Fruit fly (Drosophila melanogaster) whole organism, embryonic: ENCODE measurements around the gene CG13239.

Experiments
- CG10979 ChIP-seq: fragments of 200-800 bp; sonication (Bioruptor generic); optimal IDR thresholded peaks from 2 replicates; lab custom pipeline; 2018; ENCODE audit warnings: missing biosample characterization, mild to moderate bottlenecking, missing genetic modification characterization, moderate library complexity
- CG12391 ChIP-seq: fragments of 200-800 bp; sonication (Bioruptor generic); optimal IDR thresholded peaks from 3 replicates; lab custom pipeline; 2018; ENCODE audit warnings: missing biosample characterization, mild to moderate bottlenecking, missing genetic modification characterization, moderate library complexity
- CG13296 ChIP-seq: fragments of 200-800 bp; sonication (Bioruptor generic); optimal IDR thresholded peaks from 3 replicates; lab custom pipeline; 2018; ENCODE audit warnings: missing biosample characterization, mild to moderate bottlenecking, missing genetic modification characterization
- CG15479 ChIP-seq: fragments of 200-800 bp; sonication (Bioruptor generic); optimal IDR thresholded peaks from 3 replicates; lab custom pipeline; 2019; ENCODE audit warnings: missing biosample characterization, mild to moderate bottlenecking, missing genetic modification characterization, moderate library complexity
- CG1603 ChIP-seq: fragments of 200-800 bp; sonication (Bioruptor generic); optimal IDR thresholded peaks from 2 replicates; lab custom pipeline; 2019; ENCODE audit warnings: missing biosample characterization, mild to moderate bottlenecking, missing genetic modification characterization, moderate library complexity
- CG17829 ChIP-seq: fragments of 200-800 bp; optimal IDR thresholded peaks from 2 replicates; lab custom pipeline; 2019; ENCODE audit warnings: missing biosample characterization, mild to moderate bottlenecking, missing genetic modification characterization, moderate library complexity
- CG1832 ChIP-seq: fragments of 200-800 bp; sonication (Bioruptor generic); optimal IDR thresholded peaks from 2 replicates; lab custom pipeline; 2017; ENCODE audit warnings: missing biosample characterization, mild to moderate bottlenecking, missing genetic modification characterization, inconsistent platforms
- CG2116 ChIP-seq: fragments of 200-800 bp; sonication (Bioruptor generic); optimal IDR thresholded peaks from 3 replicates; lab custom pipeline; 2018; ENCODE audit warnings: missing biosample characterization, mild to moderate bottlenecking, missing genetic modification characterization
- CG30020 ChIP-seq: fragments of 200-800 bp; optimal IDR thresholded peaks from 2 replicates; lab custom pipeline; 2019; ENCODE audit warnings: missing biosample characterization, mild to moderate bottlenecking, missing genetic modification characterization, moderate library complexity
- CG34376 ChIP-seq: fragments of 200-800 bp; sonication (Bioruptor generic); optimal IDR thresholded peaks from 2 replicates; lab custom pipeline; 2018; ENCODE audit warnings: missing biosample characterization, mild to moderate bottlenecking, missing genetic modification characterization
- CG34422 ChIP-seq: fragments of 200-800 bp; sonication (Bioruptor generic); IDR thresholded peaks from 3 replicates; pipeline ENCODE4 v1.3.6; 2022; ENCODE audit warnings: missing biosample characterization, missing genetic modification characterization
- CG4617 ChIP-seq: fragments of 200-800 bp; sonication (Bioruptor generic); optimal IDR thresholded peaks from 3 replicates; lab custom pipeline; 2016; ENCODE audit warnings: missing biosample characterization, missing genetic modification characterization, borderline replicate concordance
- CG7963 ChIP-seq: fragments of 200-800 bp; sonication (Bioruptor generic); IDR thresholded peaks from 3 replicates; pipeline ENCODE4 v1.3.6; 2022; ENCODE audit warnings: missing biosample characterization, missing genetic modification characterization; ENCODE audit not compliant: partially characterized antibody
- CG9797 ChIP-seq: fragments of 200-800 bp; sonication (Bioruptor generic); optimal IDR thresholded peaks from 3 replicates; lab custom pipeline; 2018; ENCODE audit warnings: missing biosample characterization, mild to moderate bottlenecking, missing genetic modification characterization
- CG9932 ChIP-seq: fragments of 200-800 bp; sonication (Bioruptor generic); IDR thresholded peaks from 2 replicates; pipeline ENCODE4 v1.3.6; 2022; ENCODE audit warnings: missing biosample characterization, missing genetic modification characterization
- Dbx ChIP-seq: fragments of 200-800 bp; sonication (Bioruptor generic); IDR thresholded peaks from 3 replicates; pipeline ENCODE4 v1.3.6; 2022; ENCODE audit warnings: missing biosample characterization, missing genetic modification characterization
- Doc3 ChIP-seq: fragments of 200-800 bp; sonication (Bioruptor generic); IDR thresholded peaks from 3 replicates; pipeline ENCODE4 v1.3.6; 2022; ENCODE audit warnings: missing biosample characterization, missing genetic modification characterization; ENCODE audit not compliant: partially characterized antibody
- Eip74EF ChIP-seq, 2 experiments: fragments of 200-800 bp in 1 of 2; fragments of >200 bp in 1 of 2; sonication (Bioruptor generic) in 1 of 2; optimal IDR thresholded peaks; 2 replicates each; lab custom pipeline; 2017 to 2019; ENCODE audit warnings: missing biosample characterization in 2 of 2, missing genetic modification characterization in 2 of 2, mild to moderate bottlenecking in 1 of 2, moderate library complexity in 1 of 2
- Fer1 ChIP-seq: fragments of 200-800 bp; sonication (Bioruptor generic); optimal IDR thresholded peaks from 2 replicates; lab custom pipeline; 2017; ENCODE audit warnings: missing biosample characterization, mild to moderate bottlenecking, missing genetic modification characterization
- Mad ChIP-seq: fragments of 200-800 bp; sonication (Bioruptor generic); optimal IDR thresholded peaks from 2 replicates; lab custom pipeline; 2016; ENCODE audit warnings: missing biosample characterization, missing genetic modification characterization
- Med ChIP-seq: fragments of 200-800 bp; sonication (Bioruptor generic); peaks from one replicate; lab custom pipeline; 2016; ENCODE audit warnings: missing biosample characterization, missing genetic modification characterization, mild to moderate bottlenecking, inconsistent platforms, moderate library complexity
- Myb ChIP-seq: fragments of 200-800 bp; sonication (Bioruptor generic); optimal IDR thresholded peaks from 2 replicates; lab custom pipeline; 2016; ENCODE audit warnings: missing biosample characterization, missing genetic modification characterization
- Neu2 ChIP-seq: fragments of 200-800 bp; sonication (Bioruptor generic); optimal IDR thresholded peaks from 3 replicates; lab custom pipeline; 2016; ENCODE audit warnings: missing biosample characterization, missing genetic modification characterization, borderline replicate concordance
- Opbp ChIP-seq: fragments of 200-800 bp; sonication (Bioruptor generic); IDR thresholded peaks from 3 replicates; pipeline ENCODE4 v1.3.6; 2022; ENCODE audit warnings: missing biosample characterization, missing genetic modification characterization; ENCODE audit not compliant: partially characterized antibody
- Scr ChIP-seq: fragments of 200-800 bp; sonication (Bioruptor generic); IDR thresholded peaks from 2 replicates; pipeline ENCODE4 v1.3.6; 2022; ENCODE audit warnings: missing biosample characterization, missing genetic modification characterization; ENCODE audit not compliant: partially characterized antibody
- YL-1 ChIP-seq: fragments of 200-800 bp; sonication (Bioruptor generic); optimal IDR thresholded peaks from 3 replicates; lab custom pipeline; 2017; ENCODE audit warnings: missing biosample characterization, mild to moderate bottlenecking, missing genetic modification characterization
- ato ChIP-seq: fragments of 200-800 bp; sonication (Bioruptor generic); IDR thresholded peaks from 2 replicates; pipeline ENCODE4 v1.3.6; 2022; ENCODE audit warnings: missing biosample characterization, missing genetic modification characterization; ENCODE audit not compliant: partially characterized antibody
- bbx ChIP-seq: fragments of 200-800 bp; sonication (Bioruptor generic); IDR thresholded peaks from 2 replicates; pipeline ENCODE4 v1.3.6; 2022; ENCODE audit warnings: missing biosample characterization, missing genetic modification characterization; ENCODE audit not compliant: partially characterized antibody
- cg ChIP-seq: fragments of 200-800 bp; sonication (Bioruptor generic); optimal IDR thresholded peaks from 3 replicates; lab custom pipeline; 2019; ENCODE audit warnings: missing biosample characterization, mild to moderate bottlenecking, missing genetic modification characterization, moderate library complexity
- crol ChIP-seq: fragments of 200-800 bp; sonication (Bioruptor generic); IDR thresholded peaks from 2 replicates; pipeline ENCODE4 v1.3.6; 2022; ENCODE audit warnings: missing biosample characterization, missing genetic modification characterization
- crp ChIP-seq, 2 experiments: fragments of 200-800 bp; sonication (Bioruptor generic); optimal IDR thresholded peaks; 2 replicates in 1 of 2; 3 replicates in 1 of 2; lab custom pipeline; 2017; ENCODE audit warnings: missing biosample characterization in 2 of 2, missing genetic modification characterization in 2 of 2, mild to moderate bottlenecking in 1 of 2, moderate library complexity in 1 of 2
- danr ChIP-seq: fragments of 200-800 bp; sonication (Bioruptor generic); IDR thresholded peaks from 2 replicates; pipeline ENCODE4 v1.3.6; 2022; ENCODE audit warnings: missing biosample characterization, missing genetic modification characterization
- emc ChIP-seq: fragments of 200-800 bp; sonication (Bioruptor generic); optimal IDR thresholded peaks from 2 replicates; lab custom pipeline; 2016; ENCODE audit warnings: missing biosample characterization, missing genetic modification characterization
- ftz-f1 ChIP-seq: fragments of 200-800 bp; sonication (Bioruptor generic); optimal IDR thresholded peaks from 2 replicates; lab custom pipeline; 2016; ENCODE audit warnings: missing biosample characterization, missing genetic modification characterization
- hb ChIP-seq: fragments of 200-800 bp; sonication (Bioruptor generic); IDR thresholded peaks from 3 replicates; pipeline ENCODE4 v1.3.6; 2022; ENCODE audit warnings: missing biosample characterization, missing genetic modification characterization; ENCODE audit not compliant: partially characterized antibody
- her ChIP-seq: fragments of 200-800 bp; sonication (Bioruptor generic); optimal IDR thresholded peaks from 2 replicates; lab custom pipeline; 2016; ENCODE audit warnings: missing biosample characterization, missing genetic modification characterization
- kni ChIP-seq: fragments of 200-800 bp; sonication (Bioruptor generic); optimal IDR thresholded peaks from 3 replicates; lab custom pipeline; 2017; ENCODE audit warnings: mild to moderate bottlenecking, missing biosample characterization, missing genetic modification reagents, missing genetic modification characterization
- lola ChIP-seq, 3 experiments: fragments of >200 bp in 2 of 3; fragments of 200-800 bp in 1 of 3; sonication (Bioruptor generic) in 1 of 3; optimal IDR thresholded peaks; 2 replicates each; lab custom pipeline; 2017 to 2019; ENCODE audit warnings: missing biosample characterization in 3 of 3, missing genetic modification characterization in 3 of 3, mild to moderate bottlenecking in 1 of 3, moderate library complexity in 1 of 3
- nerfin-1 ChIP-seq: fragments of 200-800 bp; sonication (Bioruptor generic); optimal IDR thresholded peaks from 3 replicates; lab custom pipeline; 2019; ENCODE audit warnings: missing biosample characterization, mild to moderate bottlenecking, missing genetic modification characterization, moderate library complexity
- nom ChIP-seq: fragments of 200-800 bp; sonication (Bioruptor generic); optimal IDR thresholded peaks from 2 replicates; lab custom pipeline; 2017; ENCODE audit warnings: missing biosample characterization, missing genetic modification characterization, mild to moderate bottlenecking, moderate library complexity, missing genetic modification reagents
- onecut ChIP-seq: fragments of 200-800 bp; sonication (Bioruptor generic); IDR thresholded peaks from 2 replicates; pipeline ENCODE4 v1.3.6; 2022; ENCODE audit warnings: missing biosample characterization, missing genetic modification characterization
- pzg ChIP-seq: fragments of 200-800 bp; sonication (Bioruptor generic); optimal IDR thresholded peaks from 3 replicates; lab custom pipeline; 2018; ENCODE audit warnings: missing biosample characterization, mild to moderate bottlenecking, missing genetic modification characterization, moderate library complexity
- sna ChIP-seq: fragments of 200-800 bp; sonication (Bioruptor generic); IDR thresholded peaks from 2 replicates; pipeline ENCODE4 v1.3.6; 2022; ENCODE audit warnings: missing biosample characterization, missing genetic modification characterization; ENCODE audit not compliant: partially characterized antibody
- sug ChIP-seq: fragments of 200-800 bp; optimal IDR thresholded peaks from 2 replicates; lab custom pipeline; 2019; ENCODE audit warnings: missing biosample characterization, mild to moderate bottlenecking, missing genetic modification characterization, moderate library complexity
- tap ChIP-seq: fragments of 200-800 bp; optimal IDR thresholded peaks from 3 replicates; lab custom pipeline; 2019; ENCODE audit warnings: missing biosample characterization, mild to moderate bottlenecking, missing genetic modification characterization, moderate library complexity
- tgo ChIP-seq: fragments of 200-800 bp; sonication (Bioruptor generic); IDR thresholded peaks from 3 replicates; pipeline ENCODE4 v1.3.6; 2022; ENCODE audit warnings: missing biosample characterization, missing genetic modification characterization
- vnd ChIP-seq: fragments of 200-800 bp; sonication (Bioruptor generic); IDR thresholded peaks from 3 replicates; pipeline ENCODE4 v1.3.6; 2022; ENCODE audit warnings: missing biosample characterization, missing genetic modification characterization; ENCODE audit not compliant: partially characterized antibody

The CG13239 gene

DNA sequence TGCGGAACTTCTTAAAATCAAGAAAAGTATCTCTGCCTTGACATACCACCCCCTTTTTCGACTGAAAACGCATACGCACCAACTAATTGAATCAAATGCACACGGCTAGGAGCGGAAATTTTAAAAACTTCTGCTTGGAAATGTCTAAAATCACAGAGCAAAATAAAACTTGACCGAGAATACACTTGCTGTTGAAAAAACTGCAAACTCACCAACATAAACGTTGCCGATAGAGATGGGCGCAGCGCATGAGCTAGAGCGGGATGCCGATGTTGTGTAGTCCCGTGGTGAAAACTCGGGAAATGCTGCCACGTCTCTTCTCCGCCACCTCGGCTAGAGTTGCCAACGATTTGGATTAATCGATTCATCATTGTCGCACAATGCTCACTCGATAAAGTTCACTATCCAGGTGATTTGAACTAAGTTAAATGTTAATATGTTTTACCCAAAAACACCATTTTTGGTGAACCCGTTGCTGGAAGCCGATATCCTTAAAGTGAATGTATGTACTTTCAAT, 11.3 kb downstream of the CG13239 start, which contains the start of the genes CG11109 and Arf1 (continued):
- peak; percentile 29 for TF ChIP-seq nerfin-1 (tag; lab: Kevin White, UChicago)
- TF ChIP-seq cg (GFP tag; lab: Kevin White, UChicago), result peak; percentile 64
- no peak for TF ChIP-seq emc (GFP tag; lab: Kevin White, UChicago)
- no peak for TF ChIP-seq CG12391 (tag; lab: Kevin White, UChicago)
- peak; percentile 27; the same call in 1 of the 2 replicates for TF ChIP-seq onecut (GFP tag; lab: Robert Waterston, UW)
- TF ChIP-seq CG15479 (GFP tag; lab: Kevin White, UChicago), result peak; percentile 15
- TF ChIP-seq Dbx, result no peak
- no peak for TF ChIP-seq tgo (GFP tag; lab: Robert Waterston, UW)
- peak; percentile 54 for TF ChIP-seq CG9932 (GFP tag; lab: Robert Waterston, UW)
- peak; percentile 67 for TF ChIP-seq CG1832
- peak; percentile 84 for TF ChIP-seq ato (GFP tag; lab: Robert Waterston, UW)
- peak; percentile 29 for TF ChIP-seq CG17829 (tag; lab: Kevin White, UChicago)
- TF ChIP-seq pzg (GFP tag; lab: Kevin White, UChicago), result peak; percentile 87
- TF ChIP-seq CG4617 (GFP tag; lab: Kevin White, UChicago), result peak; percentile 58
- no peak for TF ChIP-seq CG30020 (tag; lab: Kevin White, UChicago)
- TF ChIP-seq hb (GFP tag; lab: Robert Waterston, UW), result peak; percentile 7; the same call in 1 of the 3 replicates
- TF ChIP-seq CG13296 (GFP tag; lab: Kevin White, UChicago), result peak; percentile 23
- TF ChIP-seq tap, result peak; percentile 7
- TF ChIP-seq CG34376, result peak; percentile 7
- TF ChIP-seq CG1603 (tag; lab: Kevin White, UChicago), result peak; percentile 75
- TF ChIP-seq nom (GFP tag; lab: Kevin White, UChicago), result peak; percentile 12
- TF ChIP-seq CG34422 (GFP tag; lab: Robert Waterston, UW), result 0 out of 3 replicates have a peak, but pooled peaks have one; percentile 22
- TF ChIP-seq Scr (GFP tag; lab: Robert Waterston, UW), result peak; percentile 52
- TF ChIP-seq Opbp (GFP tag; lab: Robert Waterston, UW), result peak; percentile 82
- TF ChIP-seq crol (GFP tag; lab: Robert Waterston, UW), result peak; percentile 67
- peak; percentile 2 for TF ChIP-seq CG9797
- no peak for TF ChIP-seq ftz-f1 (GFP tag; lab: Kevin White, UChicago)
- peak; percentile 44 for TF ChIP-seq Myb (GFP tag; lab: Kevin White, UChicago)
- TF ChIP-seq sug (tag; lab: Kevin White, UChicago), result peak; percentile 18
- TF ChIP-seq crp (GFP tag; optimal IDR thresholded peaks at IDR 0.05; lab: Kevin White, UChicago), result peak in 1 of 2 experiments; percentile 43
- TF ChIP-seq kni (GFP tag; lab: Kevin White, UChicago), result no peak
- TF ChIP-seq her (GFP tag; lab: Kevin White, UChicago), result peak; percentile 44
- TF ChIP-seq CG10979 (tag; lab: Kevin White, UChicago), result peak; percentile 3
- no peak for TF ChIP-seq Eip74EF (GFP tag; optimal IDR thresholded peaks at IDR 0.05; lab: Kevin White, UChicago)
- TF ChIP-seq Fer1 (GFP tag; lab: Kevin White, UChicago), result peak; percentile 11
- peak; percentile 13 for TF ChIP-seq sna (GFP tag; lab: Robert Waterston, UW)
- peak; percentile 27 for TF ChIP-seq Mad (GFP tag; lab: Kevin White, UChicago)
- no peak for TF ChIP-seq lola (GFP tag; optimal IDR thresholded peaks at IDR 0.05; lab: Kevin White, UChicago)
- peak; percentile 76 for TF ChIP-seq CG2116 (GFP tag; lab: Kevin White, UChicago)
- TF ChIP-seq YL-1 (GFP tag; lab: Kevin White, UChicago), result peak; percentile 94
- peak; percentile 72 for TF ChIP-seq CG7963 (GFP tag; lab: Robert Waterston, UW)
- TF ChIP-seq Med, result peak; percentile 81
- no peak for TF ChIP-seq danr
- no peak for TF ChIP-seq Neu2 (GFP tag; lab: Kevin White, UChicago)
- TF ChIP-seq bbx (GFP tag; lab: Robert Waterston, UW), result peak; percentile 82
- peak; percentile 33 for TF ChIP-seq Doc3
- peak; percentile 59 for TF ChIP-seq vnd (GFP tag; lab: Robert Waterston, UW)
